Fruit fly (Drosophila melanogaster) whole organism, wandering third instar larva: ENCODE measurements around the gene Kat60.
A peak's percentile ranks its signal among the peaks of the same experiment; 100 is the strongest.

Experiments
- Abd-B ChIP-seq: fragments of >200 bp; optimal IDR thresholded peaks from 2 replicates; lab custom pipeline; 2017; ENCODE audit warnings: missing biosample characterization, missing genetic modification characterization
- CG32264 ChIP-seq: fragments of 200-800 bp; sonication (Bioruptor generic); optimal IDR thresholded peaks from 2 replicates; lab custom pipeline; 2016; ENCODE audit warnings: missing biosample characterization, missing genetic modification characterization
- CG9705 ChIP-seq: fragments of 200-800 bp; sonication (Bioruptor generic); optimal IDR thresholded peaks from 2 replicates; lab custom pipeline; 2018; ENCODE audit warnings: missing biosample characterization, mild to moderate bottlenecking, missing genetic modification characterization
- CrebA ChIP-seq: fragments of 200-800 bp; sonication (Bioruptor generic); optimal IDR thresholded peaks from 2 replicates; lab custom pipeline; 2016; ENCODE audit warnings: missing biosample characterization, mild to moderate bottlenecking, missing genetic modification characterization, borderline replicate concordance
- Dfd ChIP-seq: fragments of >200 bp; optimal IDR thresholded peaks from 2 replicates; lab custom pipeline; 2017; ENCODE audit warnings: missing biosample characterization, missing genetic modification characterization
- Dif ChIP-seq: fragments of 200-275, 200-300 bp; sonication (Bioruptor generic); optimal IDR thresholded peaks from 2 replicates; lab custom pipeline; 2018; ENCODE audit warnings: missing biosample characterization, missing genetic modification characterization; ENCODE audit not compliant: partially characterized antibody
- GATAd ChIP-seq: sonication (Bioruptor generic); optimal IDR thresholded peaks from 2 replicates; lab custom pipeline; 2016; ENCODE audit warnings: missing biosample characterization, missing genetic modification characterization
- HLH106 ChIP-seq: fragments of 200-800 bp; optimal IDR thresholded peaks from 3 replicates; lab custom pipeline; 2019; ENCODE audit warnings: missing biosample characterization, mild to moderate bottlenecking, missing genetic modification characterization, moderate library complexity
- Hnf4 ChIP-seq: fragments of 200-800 bp; sonication (Bioruptor generic); optimal IDR thresholded peaks from 2 replicates; lab custom pipeline; 2016; ENCODE audit warnings: missing biosample characterization, mild to moderate bottlenecking, missing genetic modification characterization
- Hr78 ChIP-seq: fragments of >200 bp; optimal IDR thresholded peaks from 2 replicates; lab custom pipeline; 2017; ENCODE audit warnings: missing biosample characterization, missing genetic modification characterization
- Hr83 ChIP-seq: fragments of 200-300 bp; sonication (Bioruptor generic); optimal IDR thresholded peaks from 2 replicates; lab custom pipeline; 2016; ENCODE audit warnings: missing biosample characterization, mild to moderate bottlenecking, missing genetic modification characterization, moderate library complexity; ENCODE audit not compliant: poor library complexity, severe bottlenecking
- Jra ChIP-seq: sonication (Bioruptor generic); optimal IDR thresholded peaks from 2 replicates; lab custom pipeline; 2016; ENCODE audit warnings: missing biosample characterization, missing genetic modification characterization
- Mio ChIP-seq: sonication (Bioruptor generic); optimal IDR thresholded peaks from 2 replicates; lab custom pipeline; 2016; ENCODE audit warnings: missing biosample characterization, missing genetic modification characterization
- Myc ChIP-seq: fragments of >200 bp; optimal IDR thresholded peaks from 2 replicates; lab custom pipeline; 2017
- N ChIP-seq: fragments of >200 bp; optimal IDR thresholded peaks from 2 replicates; lab custom pipeline; 2018; ENCODE audit warnings: missing biosample characterization, missing external identifiers, missing genetic modification characterization
- OdsH ChIP-seq: fragments of 200-800 bp; sonication (Bioruptor generic); optimal IDR thresholded peaks from 2 replicates; lab custom pipeline; 2016; ENCODE audit warnings: missing biosample characterization, mild to moderate bottlenecking, missing genetic modification characterization
- Rel ChIP-seq, 2 experiments: fragments of 200-800 bp; sonication (Bioruptor generic) in 1 of 2; optimal IDR thresholded peaks; 2 replicates in 1 of 2; 3 replicates in 1 of 2; lab custom pipeline; 2016 to 2019; ENCODE audit warnings: mild to moderate bottlenecking in 2 of 2, missing biosample characterization in 2 of 2, missing genetic modification characterization in 2 of 2, moderate library complexity in 1 of 2
- Sp1 ChIP-seq: fragments of 200-800 bp; sonication (Bioruptor generic); optimal IDR thresholded peaks from 3 replicates; lab custom pipeline; 2019; ENCODE audit warnings: missing biosample characterization, mild to moderate bottlenecking, missing genetic modification characterization, moderate library complexity
- Vsx2 ChIP-seq: fragments of 200-300, 225-300 bp; sonication (Bioruptor generic); optimal IDR thresholded peaks from 2 replicates; lab custom pipeline; 2018; ENCODE audit warnings: missing biosample characterization, missing genetic modification characterization; ENCODE audit not compliant: partially characterized antibody
- br ChIP-seq: fragments of 200-800 bp; sonication (Bioruptor generic); optimal IDR thresholded peaks from 2 replicates; lab custom pipeline; 2016; ENCODE audit warnings: missing biosample characterization, missing genetic modification characterization
- brk ChIP-seq: fragments of 200-800 bp; sonication (Bioruptor generic); optimal IDR thresholded peaks from 2 replicates; lab custom pipeline; 2016; ENCODE audit warnings: missing biosample characterization, mild to moderate bottlenecking, missing genetic modification characterization
- dl ChIP-seq, 2 experiments: fragments of 175-275, 200-275 bp in 1 of 2; fragments of 200-275 bp in 1 of 2; sonication (Bioruptor generic); optimal IDR thresholded peaks; lab custom pipeline; 2018; ENCODE audit warnings: mild to moderate bottlenecking in 2 of 2, missing biosample characterization in 2 of 2, missing genetic modification characterization in 2 of 2, moderate library complexity in 2 of 2; ENCODE audit not compliant: partially characterized antibody in 2 of 2, insufficient read depth in 1 of 2
- dmrt93B ChIP-seq: fragments of 200-800 bp; sonication (Bioruptor generic); optimal IDR thresholded peaks from 2 replicates; lab custom pipeline; 2018; ENCODE audit warnings: missing biosample characterization, mild to moderate bottlenecking, missing genetic modification characterization
- dsf ChIP-seq: sonication (Bioruptor generic); optimal IDR thresholded peaks from 2 replicates; lab custom pipeline; 2016; ENCODE audit warnings: missing biosample characterization, missing genetic modification characterization, borderline replicate concordance
- ey ChIP-seq: fragments of 200-800 bp; sonication (Bioruptor generic); optimal IDR thresholded peaks from 2 replicates; lab custom pipeline; 2016; ENCODE audit warnings: missing biosample characterization, missing genetic modification characterization
- foxo ChIP-seq, 2 experiments: fragments of 200-800 bp; sonication (Bioruptor generic); optimal IDR thresholded peaks; 2 replicates in 1 of 2; 3 replicates in 1 of 2; lab custom pipeline; 2016 to 2017; ENCODE audit warnings: missing biosample characterization in 2 of 2, missing genetic modification characterization in 2 of 2
- fru ChIP-seq: fragments of 200-800 bp; sonication (Bioruptor generic); optimal IDR thresholded peaks from 3 replicates; lab custom pipeline; 2016; ENCODE audit warnings: missing biosample characterization, mild to moderate bottlenecking, missing genetic modification characterization
- h ChIP-seq: fragments of 200-800 bp; sonication (Bioruptor generic); optimal IDR thresholded peaks from 3 replicates; lab custom pipeline; 2016; ENCODE audit warnings: missing biosample characterization, mild to moderate bottlenecking, missing genetic modification characterization
- jim ChIP-seq: fragments of 175-275, 200-325 bp; sonication (Bioruptor generic); optimal IDR thresholded peaks from 2 replicates; lab custom pipeline; 2016; ENCODE audit warnings: missing biosample characterization, mild to moderate bottlenecking, missing genetic modification characterization
- lola ChIP-seq: fragments of >200 bp; optimal IDR thresholded peaks from 2 replicates; lab custom pipeline; 2017; ENCODE audit warnings: missing biosample characterization, missing genetic modification characterization
- pan ChIP-seq: fragments of >200 bp; optimal IDR thresholded peaks from 2 replicates; lab custom pipeline; 2017
- psq ChIP-seq: fragments of 200-800 bp; sonication (Bioruptor generic); optimal IDR thresholded peaks from 3 replicates; lab custom pipeline; 2017; ENCODE audit warnings: missing biosample characterization, mild to moderate bottlenecking, missing genetic modification characterization, moderate library complexity
- rgr ChIP-seq: fragments of 200-800 bp; sonication (Bioruptor generic); optimal IDR thresholded peaks from 3 replicates; lab custom pipeline; 2016; ENCODE audit warnings: missing biosample characterization, mild to moderate bottlenecking, missing genetic modification characterization
- sage ChIP-seq: fragments of 200-800 bp; sonication (Bioruptor generic); optimal IDR thresholded peaks from 2 replicates; lab custom pipeline; 2016; ENCODE audit warnings: missing biosample characterization, mild to moderate bottlenecking, missing genetic modification characterization
- sv ChIP-seq: fragments of 200-800 bp; sonication (Bioruptor generic); optimal IDR thresholded peaks from 3 replicates; lab custom pipeline; 2016; ENCODE audit warnings: missing biosample characterization, missing genetic modification characterization
- tai ChIP-seq: sonication (Bioruptor generic); optimal IDR thresholded peaks from 2 replicates; lab custom pipeline; 2016; ENCODE audit warnings: missing biosample characterization, missing genetic modification characterization
- usp ChIP-seq: fragments of >200 bp; optimal IDR thresholded peaks from 2 replicates; lab custom pipeline; 2017; ENCODE audit warnings: missing biosample characterization, missing genetic modification characterization
- woc ChIP-seq: sonication (Bioruptor generic); optimal IDR thresholded peaks from 2 replicates; lab custom pipeline; 2016; ENCODE audit warnings: missing biosample characterization, mild to moderate bottlenecking, missing genetic modification characterization

Kat60 gene

dm6 chr3R:5209481-5209880 is 22.5 kb downstream of the Kat60 start:
- TF ChIP-seq woc, result no peak
- no peak for TF ChIP-seq Hr83 (GFP tag; lab: Kevin White, UChicago)
- peak; percentile 74 for TF ChIP-seq br (GFP tag; lab: Kevin White, UChicago)
- no peak for TF ChIP-seq Abd-B (GFP tag; lab: Kevin White, UChicago)
- TF ChIP-seq sage (GFP tag; lab: Kevin White, UChicago), result peak; percentile 37
- no peak for TF ChIP-seq Vsx2 (GFP tag; lab: Kevin White, UChicago)
- no peak for TF ChIP-seq dsf (GFP tag; lab: Kevin White, UChicago)
- TF ChIP-seq usp, result no peak
- peak; percentile 57 for TF ChIP-seq OdsH (GFP tag; lab: Kevin White, UChicago)
- TF ChIP-seq tai, result no peak
- TF ChIP-seq Myc, result no peak
- no peak for TF ChIP-seq jim (GFP tag; lab: Kevin White, UChicago)
- TF ChIP-seq Hr78 (GFP tag; lab: Kevin White, UChicago), result no peak
- TF ChIP-seq N (GFP tag; lab: Kevin White, UChicago), result no peak
- TF ChIP-seq Hnf4 (GFP tag; lab: Kevin White, UChicago), result peak; percentile 58
- no peak for TF ChIP-seq dl (GFP tag; optimal IDR thresholded peaks at IDR 0.05; lab: Kevin White, UChicago; ENCODE audit: insufficient read depth in 1 of 2, partially characterized antibody in 2 of 2)
- TF ChIP-seq Jra (GFP tag; lab: Kevin White, UChicago), result no peak
- no peak for TF ChIP-seq Mio
- TF ChIP-seq pan, result no peak
- TF ChIP-seq Rel (GFP tag; optimal IDR thresholded peaks at IDR 0.05; lab: Kevin White, UChicago), result no peak
- no peak for TF ChIP-seq Rel (tag; optimal IDR thresholded peaks at IDR 0.05; lab: Kevin White, UChicago)
- TF ChIP-seq Dif, result no peak
- TF ChIP-seq CG9705 (GFP tag; lab: Kevin White, UChicago), result no peak
- peak; percentile 25 for TF ChIP-seq CG32264 (GFP tag; lab: Kevin White, UChicago)
- peak; percentile 48 for TF ChIP-seq Sp1 (GFP tag; lab: Kevin White, UChicago)
- no peak for TF ChIP-seq lola (GFP tag; lab: Kevin White, UChicago)
- peak; percentile 65 for TF ChIP-seq HLH106 (tag; lab: Kevin White, UChicago)
- no peak for TF ChIP-seq sv
- no peak for TF ChIP-seq GATAd
- TF ChIP-seq brk (GFP tag; lab: Kevin White, UChicago), result no peak
- peak in 1 of 2 experiments; percentile 78 for TF ChIP-seq foxo (GFP tag; optimal IDR thresholded peaks at IDR 0.05; lab: Kevin White, UChicago)
- peak; percentile 64 for TF ChIP-seq fru (GFP tag; lab: Kevin White, UChicago)
- no peak for TF ChIP-seq CrebA
- TF ChIP-seq dmrt93B (GFP tag; lab: Kevin White, UChicago), result peak; percentile 19
- peak; percentile 73 for TF ChIP-seq ey (GFP tag; lab: Kevin White, UChicago)
- peak; percentile 57 for TF ChIP-seq rgr (GFP tag; lab: Kevin White, UChicago)
- TF ChIP-seq h (GFP tag; lab: Kevin White, UChicago), result peak; percentile 75
- no peak for TF ChIP-seq Dfd (GFP tag; lab: Kevin White, UChicago)
- TF ChIP-seq psq (GFP tag; lab: Kevin White, UChicago), result peak; percentile 44

dm6 chr3R:5208115-5208365 is 24.0 kb downstream of the Kat60 start:
- no peak for TF ChIP-seq Hr83 (GFP tag; lab: Kevin White, UChicago)
- no peak for TF ChIP-seq ey (GFP tag; lab: Kevin White, UChicago)
- no peak for TF ChIP-seq lola (GFP tag; lab: Kevin White, UChicago)
- no peak for TF ChIP-seq GATAd
- TF ChIP-seq Vsx2 (GFP tag; lab: Kevin White, UChicago), result no peak
